Fruit fly (Drosophila melanogaster) ovary, adult (tissue): Measurements from ENCODE around the gene ovo.

Source experiments
- CG17801 ChIP-seq: fragments of 200-800 bp; optimal IDR thresholded peaks from 2 replicates; lab custom pipeline; 2019; ENCODE audit warnings: missing biosample characterization, mild to moderate bottlenecking, missing genetic modification characterization, moderate library complexity; ENCODE audit not compliant: partially characterized antibody

Gene ovo

DNA sequence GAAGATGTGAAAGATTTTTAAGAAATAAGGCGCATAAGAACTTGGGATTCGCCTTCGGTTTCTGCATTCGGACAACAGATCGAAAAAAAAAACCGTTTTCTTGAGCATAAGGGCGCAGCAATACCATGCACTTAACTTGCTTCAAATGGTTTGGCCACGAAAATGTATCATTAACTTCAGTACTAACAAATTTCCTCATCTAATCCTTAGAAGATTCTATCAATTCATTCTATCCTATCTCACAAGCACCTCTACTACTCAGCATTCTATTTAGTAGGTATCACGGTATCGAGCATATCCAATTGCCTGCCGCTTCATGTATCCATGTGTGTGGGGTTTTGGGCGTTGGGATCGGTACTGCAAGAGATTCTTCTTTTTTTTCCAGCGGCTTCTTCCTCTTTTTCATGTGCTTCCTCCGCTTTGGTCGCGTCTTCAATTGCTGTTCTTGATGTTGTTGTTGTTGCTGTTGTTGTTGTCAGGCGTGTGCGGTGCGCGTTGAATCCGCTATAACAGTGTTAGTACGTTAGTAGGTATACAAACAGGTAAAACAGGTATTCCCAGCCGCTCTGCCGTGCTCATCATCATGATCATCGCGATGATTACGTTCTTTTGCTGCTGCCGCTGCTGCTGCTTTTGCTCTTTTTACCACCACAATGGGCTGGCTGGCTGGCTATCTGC is 3.5 kb upstream of the ovo start:
- no peak for TF ChIP-seq CG17801 (GFP tag; lab: Kevin White, UChicago)

DNA sequence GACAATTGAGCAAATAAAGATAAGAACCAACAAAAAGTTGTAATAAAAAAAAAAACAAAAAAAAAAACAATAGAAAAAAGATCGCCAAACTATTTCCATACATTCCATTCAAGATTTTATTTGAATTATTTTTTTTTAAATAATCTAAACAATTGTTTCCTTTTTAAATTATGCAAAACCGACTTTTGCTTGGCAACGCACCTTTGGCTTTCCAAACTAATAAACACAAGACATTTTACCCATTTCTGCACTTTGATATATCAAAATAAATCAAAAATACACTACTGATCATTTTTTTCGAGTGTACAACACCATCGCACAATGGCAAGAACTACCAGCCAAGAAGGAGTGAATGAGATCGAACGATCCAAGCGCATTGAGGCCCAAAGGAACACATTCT is 2.9 kb upstream of the ovo start:
- TF ChIP-seq CG17801 (GFP tag; lab: Kevin White, UChicago): no peak

DNA sequence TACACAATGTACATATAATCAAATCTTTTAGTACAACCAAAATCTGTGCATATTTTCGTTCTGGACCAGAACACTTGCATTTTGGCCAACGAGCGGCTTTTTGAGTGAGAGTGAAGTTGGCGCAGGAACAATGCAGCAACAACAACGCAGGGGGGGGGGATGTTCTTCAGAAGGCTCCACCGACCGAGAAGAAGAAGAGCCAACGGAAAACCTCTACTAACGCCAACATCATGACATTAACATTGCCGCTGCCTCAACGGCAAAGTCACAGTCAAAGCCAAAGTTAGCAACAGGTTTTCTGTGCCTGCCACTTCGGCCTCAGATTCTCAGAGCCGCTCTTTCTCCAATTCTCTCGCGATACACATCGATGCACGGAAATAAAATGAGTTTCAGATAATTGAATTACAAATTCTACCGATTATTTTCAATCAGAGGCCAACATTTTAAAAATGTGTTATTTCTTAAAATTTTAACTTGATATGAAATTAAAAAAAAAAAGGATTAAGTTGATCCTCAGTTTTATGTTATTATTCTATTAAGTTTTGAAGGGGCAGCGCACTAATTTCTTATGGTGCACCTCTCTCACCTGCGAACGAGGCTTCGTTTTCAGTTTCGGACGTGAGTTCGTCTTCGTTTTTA is 1.7 kb upstream of the ovo start:
- TF ChIP-seq CG17801 (GFP tag; lab: Kevin White, UChicago): no peak

DNA sequence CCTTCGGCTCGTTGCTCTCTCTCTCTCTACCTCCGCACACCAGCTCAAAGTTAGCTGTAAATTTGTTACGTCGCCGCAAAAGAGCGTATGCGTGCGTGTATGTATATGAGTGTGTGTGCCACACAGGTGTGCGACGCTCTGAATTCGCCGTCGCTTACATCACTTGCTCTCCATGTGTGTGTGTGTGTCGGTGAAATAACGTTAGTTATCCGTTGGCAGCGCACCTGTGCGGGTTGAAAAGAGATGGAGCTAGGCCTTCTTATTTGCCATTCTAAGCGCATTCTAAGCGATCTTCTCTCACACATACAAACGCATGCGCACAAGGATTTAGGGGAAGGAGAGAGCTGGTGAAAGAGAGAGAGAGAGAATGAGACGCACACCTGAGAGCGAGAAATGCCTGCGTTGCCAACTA is 1.2 kb upstream of the ovo start:
- no peak for TF ChIP-seq CG17801 (GFP tag; lab: Kevin White, UChicago)

DNA sequence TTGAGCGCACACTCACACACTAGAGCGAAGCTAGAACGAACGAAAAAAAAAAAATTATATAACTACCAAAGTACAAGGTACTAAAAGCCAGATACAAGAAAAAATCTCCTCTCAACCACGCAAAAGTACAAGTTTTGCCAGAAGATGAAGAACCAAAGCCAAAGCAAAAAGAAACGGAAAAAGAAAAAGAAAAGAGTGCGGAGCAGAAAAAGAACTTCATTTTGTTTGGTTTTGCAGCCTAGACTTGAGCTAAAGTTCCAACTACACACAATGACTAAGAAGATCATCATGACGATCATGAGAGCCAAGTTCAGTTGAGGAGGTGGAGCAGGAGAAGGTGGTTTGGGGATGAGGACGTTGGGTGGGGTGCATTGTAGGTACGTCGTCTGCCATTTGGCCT is 3.0 kb downstream of the ovo start:
- TF ChIP-seq CG17801 (GFP tag; lab: Kevin White, UChicago): no peak

DNA sequence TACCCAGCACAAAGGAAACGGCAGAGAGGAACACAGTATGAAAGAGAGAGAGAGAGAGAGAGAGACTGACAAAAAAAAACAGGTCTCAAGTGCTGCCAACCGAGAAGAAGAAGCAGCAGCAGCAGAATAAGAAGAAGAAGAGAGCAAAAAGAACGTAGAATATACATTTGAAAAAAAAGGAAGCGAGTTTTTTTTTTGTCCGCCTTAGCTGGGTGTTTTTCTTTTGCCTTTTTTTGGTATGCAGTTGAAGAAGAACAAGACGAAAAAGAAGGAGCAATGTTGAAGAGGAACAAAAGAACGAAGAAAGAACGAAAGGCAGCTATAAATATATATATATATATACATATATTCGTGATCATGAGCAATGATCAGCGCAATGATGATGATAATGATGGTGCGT is 4.9 kb downstream of the ovo start:
- no peak for TF ChIP-seq CG17801 (GFP tag; lab: Kevin White, UChicago)

DNA sequence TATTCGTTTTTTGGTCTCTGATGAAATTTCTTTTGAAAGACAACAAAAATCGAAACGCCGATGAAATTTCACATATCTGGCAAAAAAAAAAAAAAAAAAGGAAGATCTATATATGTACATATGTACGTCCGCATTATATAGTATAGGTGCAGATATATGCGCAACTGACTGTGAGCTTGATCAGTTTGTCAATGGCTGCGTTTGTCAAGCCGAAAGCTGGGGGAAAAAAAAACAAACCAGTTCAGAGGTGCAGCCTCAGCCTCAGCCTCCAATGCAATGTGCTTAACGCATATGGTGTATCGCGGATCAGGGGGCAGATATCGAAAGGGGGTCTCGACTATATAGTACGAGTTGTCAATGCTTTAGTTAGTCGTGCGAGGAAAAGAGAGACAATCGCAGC is 6.9 kb downstream of the ovo start:
- TF ChIP-seq CG17801 (GFP tag; lab: Kevin White, UChicago): no peak

DNA sequence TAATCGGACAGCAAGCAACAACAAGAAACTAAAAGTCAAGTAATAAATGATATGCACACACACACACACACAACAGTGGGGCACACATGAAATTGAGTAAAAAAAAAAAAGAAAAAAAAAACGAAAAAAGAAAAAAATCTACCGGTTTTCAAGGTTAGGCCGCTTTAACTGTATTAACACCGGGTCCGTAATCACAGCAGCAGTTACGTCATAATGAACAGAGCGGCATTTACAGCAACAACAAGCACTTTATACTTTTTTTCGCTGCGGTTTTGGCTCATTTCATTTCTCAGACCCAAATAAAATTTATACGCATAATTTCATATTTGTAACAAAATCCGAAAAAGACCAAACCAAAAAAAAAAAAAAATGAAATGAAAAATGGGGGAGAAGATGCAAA is 8.0 kb downstream of the ovo start:
- TF ChIP-seq CG17801 (GFP tag; lab: Kevin White, UChicago): no peak

DNA sequence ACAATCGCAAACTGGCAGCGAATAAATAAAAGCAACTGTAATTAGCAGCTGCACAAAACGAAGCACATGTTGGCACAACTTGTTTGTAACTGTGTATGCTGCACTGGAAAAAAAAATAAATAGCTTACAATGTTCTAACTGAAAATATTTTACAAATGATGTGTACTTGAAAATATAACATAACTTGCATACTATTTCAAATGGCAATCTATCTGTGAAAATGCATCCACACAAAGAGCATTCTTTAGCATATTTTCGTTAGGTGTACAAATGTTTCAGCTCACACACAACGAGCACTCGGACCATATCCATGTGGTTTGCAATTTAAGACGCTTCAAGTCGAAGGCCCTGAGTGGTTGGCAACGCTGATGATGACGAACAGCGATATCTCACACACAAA is 10.6 kb downstream of the ovo start:
- no peak for TF ChIP-seq CG17801 (GFP tag; lab: Kevin White, UChicago)

DNA sequence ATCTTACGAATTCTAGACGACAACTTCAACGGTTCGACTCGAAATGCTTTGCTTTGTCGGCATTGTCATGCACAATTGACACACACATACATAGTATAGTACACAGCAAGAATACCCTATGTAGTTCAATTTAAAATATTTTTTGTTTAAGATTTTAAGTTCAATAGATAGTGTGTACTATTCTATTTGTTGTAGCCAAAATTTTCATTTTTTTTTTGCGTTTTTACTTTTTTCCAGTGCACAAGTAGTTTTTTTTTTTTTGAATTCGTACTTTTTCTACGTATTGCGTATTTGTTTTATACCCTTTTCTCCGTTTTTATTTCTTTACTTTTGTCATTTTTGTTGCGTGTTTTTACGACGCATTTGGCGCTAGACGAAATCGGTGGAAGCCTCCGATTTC is 13.9 kb downstream of the ovo start:
- TF ChIP-seq CG17801 (GFP tag; lab: Kevin White, UChicago): no peak

DNA sequence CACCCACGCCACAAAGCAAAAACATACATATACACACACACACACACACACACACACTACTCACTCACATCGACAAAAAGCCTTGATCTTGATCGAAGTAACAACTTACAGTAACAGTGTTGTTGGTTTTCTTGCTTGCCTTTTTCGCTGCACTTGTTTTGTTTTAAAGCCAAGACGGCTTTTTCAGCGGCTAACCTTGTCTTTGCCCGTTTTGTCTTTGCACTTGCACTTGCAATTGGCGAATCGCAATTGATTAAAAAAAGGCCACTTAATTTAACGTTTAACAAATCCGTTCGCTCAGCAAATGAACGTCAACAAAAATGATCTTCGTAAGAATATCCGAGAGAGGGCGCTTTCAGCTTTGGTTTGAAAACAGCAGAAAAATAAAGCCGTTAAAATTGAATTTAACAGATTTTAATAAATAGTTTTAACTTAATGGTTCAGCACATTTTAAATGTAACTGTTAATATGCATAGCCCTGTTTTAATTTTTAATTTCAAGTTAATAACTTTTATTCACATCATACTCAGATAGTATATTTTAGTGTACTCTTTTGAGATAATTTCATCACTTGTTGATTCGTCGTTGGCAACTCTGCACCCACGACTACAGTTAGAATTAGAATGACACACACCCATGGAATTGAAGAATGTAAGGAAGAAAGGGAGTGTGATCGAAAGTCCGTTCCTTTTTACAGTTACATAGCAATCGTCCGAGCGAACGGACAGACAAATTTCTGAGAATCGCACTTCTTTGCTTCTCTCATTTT is 15.7 kb downstream of the ovo start:
- TF ChIP-seq CG17801 (GFP tag; lab: Kevin White, UChicago): no peak

DNA sequence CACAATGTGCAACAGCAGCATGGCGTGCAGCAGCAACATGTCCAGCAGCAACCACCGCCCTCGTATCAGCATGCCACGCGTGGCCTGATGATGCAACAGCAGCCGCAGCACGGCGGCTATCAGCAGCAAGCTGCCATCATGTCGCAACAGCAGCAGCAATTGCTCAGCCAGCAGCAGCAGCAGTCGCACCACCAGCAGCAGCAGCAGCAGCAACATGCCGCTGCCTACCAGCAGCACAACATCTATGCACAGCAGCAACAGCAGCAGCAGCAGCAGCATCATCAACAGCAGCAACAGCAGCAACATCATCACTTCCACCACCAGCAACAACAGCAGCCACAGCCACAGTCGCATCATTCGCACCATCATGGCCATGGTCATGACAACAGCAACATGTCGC is 18.6 kb downstream of the ovo start:
- no peak for TF ChIP-seq CG17801 (GFP tag; lab: Kevin White, UChicago)

DNA sequence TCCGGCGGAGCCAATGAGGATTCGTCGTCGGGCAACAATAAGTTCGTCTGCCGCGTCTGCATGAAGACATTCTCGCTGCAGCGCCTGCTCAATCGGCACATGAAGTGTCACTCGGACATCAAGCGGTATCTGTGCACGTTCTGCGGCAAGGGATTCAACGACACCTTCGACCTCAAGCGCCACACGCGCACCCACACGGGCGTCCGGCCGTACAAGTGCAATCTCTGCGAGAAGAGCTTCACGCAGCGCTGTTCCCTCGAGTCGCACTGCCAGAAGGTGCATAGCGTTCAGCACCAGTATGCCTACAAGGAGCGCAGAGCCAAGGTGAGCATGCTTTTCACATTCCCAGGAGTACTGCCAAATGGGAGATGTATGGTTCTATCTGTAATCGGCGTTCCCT is 20.4 kb downstream of the ovo start:
- TF ChIP-seq CG17801 (GFP tag; lab: Kevin White, UChicago): no peak

DNA sequence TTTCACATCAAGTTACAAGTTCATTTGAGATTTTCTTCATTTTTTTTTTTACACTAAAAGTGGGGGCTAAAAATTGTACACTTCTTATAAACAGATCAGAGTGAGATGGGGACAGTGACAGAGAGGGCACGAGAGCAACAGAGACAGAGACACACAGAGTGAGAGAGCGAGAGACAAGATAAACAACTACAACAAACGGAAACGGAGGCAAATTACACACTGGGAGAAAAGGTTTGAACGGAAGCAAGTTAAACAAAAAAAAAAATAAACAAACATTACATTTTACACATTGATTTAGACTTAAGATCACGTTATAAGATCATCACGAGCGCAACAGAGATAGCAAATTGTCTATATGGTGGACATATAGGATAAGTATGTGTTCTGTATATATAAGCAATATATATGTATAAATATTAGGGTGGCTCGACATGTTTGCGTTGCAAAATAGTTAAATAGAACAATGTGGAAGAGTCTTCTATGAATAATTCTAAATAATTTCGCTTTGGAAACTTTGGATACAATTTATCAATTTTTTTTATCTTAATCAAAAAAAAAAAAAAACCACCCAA is 27.9 kb downstream of the ovo start:
- TF ChIP-seq CG17801 (GFP tag; lab: Kevin White, UChicago): no peak

DNA sequence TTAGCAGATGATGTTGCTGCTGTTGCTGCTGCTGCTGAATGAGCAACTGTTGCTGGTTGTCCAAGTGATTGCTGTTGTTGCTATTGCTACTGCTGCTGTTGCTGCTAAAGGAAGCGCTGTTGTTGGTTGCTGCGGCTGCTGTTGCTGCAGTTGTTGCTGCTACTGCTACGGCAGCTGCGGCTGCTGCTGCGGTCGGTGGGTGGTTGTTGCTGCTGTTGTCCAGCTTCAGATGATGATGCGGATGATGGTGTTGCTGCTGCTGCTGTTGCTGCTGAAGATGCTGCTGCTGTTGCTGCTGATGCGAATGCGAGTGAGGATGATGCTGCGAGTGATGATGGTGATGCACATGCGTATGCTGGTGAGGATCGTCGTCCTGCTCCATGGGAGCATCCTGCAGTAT is 32.4 kb downstream of the ovo start:
- TF ChIP-seq CG17801 (GFP tag; lab: Kevin White, UChicago): no peak
